Fruit fly (Drosophila melanogaster): ENCODE results near the gene Galphaf.

Gene Galphaf

DNA sequence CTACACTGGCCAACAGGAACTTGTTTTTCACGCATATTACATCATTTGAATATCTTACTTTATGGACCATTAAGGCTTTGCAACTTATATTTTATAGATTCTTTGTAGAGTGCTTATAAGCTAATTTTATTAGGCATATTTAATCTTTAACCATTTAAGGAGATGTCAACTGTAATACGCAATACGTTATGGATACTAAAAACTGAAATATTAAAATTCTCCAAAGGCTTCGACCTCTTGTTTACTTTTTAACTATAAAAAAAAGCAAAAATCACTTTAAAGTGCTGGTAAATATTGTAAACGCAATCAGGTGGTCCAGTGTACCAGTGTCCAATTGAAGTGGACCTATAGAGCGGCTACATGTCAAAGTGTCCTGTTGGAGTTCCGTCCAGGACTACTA lies 10.7 kb downstream of the Galphaf start (continued):
- peak in 1 of 2 experiments; percentile 12 for TF ChIP-seq dpn (GFP tag; optimal IDR thresholded peaks at IDR 0.05)
- peak; percentile 25 for TF ChIP-seq Xbp1 (GFP tag; optimal IDR thresholded peaks at IDR 0.05)
- TF ChIP-seq CG6765 (GFP tag; optimal IDR thresholded peaks at IDR 0.05): peak; percentile 17
- peak; percentile 41 for TF ChIP-seq CG18262 (tag; optimal IDR thresholded peaks at IDR 0.05)
- TF ChIP-seq CG14710 (tag; optimal IDR thresholded peaks at IDR 0.05): peak; percentile 12
- TF ChIP-seq Max (GFP tag; optimal IDR thresholded peaks at IDR 0.05): no peak
- TF ChIP-seq fd96Cb (tag; optimal IDR thresholded peaks at IDR 0.05): peak; percentile 32
- peak; percentile 10 for TF ChIP-seq bab2 (GFP tag; optimal IDR thresholded peaks at IDR 0.05)
- TF ChIP-seq Hr51 (GFP tag; optimal IDR thresholded peaks at IDR 0.05): peak in 1 of 2 experiments; percentile 50
- TF ChIP-seq CG11456 (GFP tag; IDR thresholded peaks at IDR 0.05): no peak
- no peak for TF ChIP-seq CG6683 (GFP tag; optimal IDR thresholded peaks at IDR 0.05)
- peak; percentile 34 for TF ChIP-seq CG1233 (GFP tag; optimal IDR thresholded peaks at IDR 0.05)
- TF ChIP-seq bcd (GFP tag; optimal IDR thresholded peaks at IDR 0.05): peak; percentile 46
- TF ChIP-seq Stat92E (GFP tag; optimal IDR thresholded peaks at IDR 0.05): no peak
- peak; percentile 3 for TF ChIP-seq CG17385 (GFP tag; optimal IDR thresholded peaks at IDR 0.05)
- TF ChIP-seq bsh (GFP tag; optimal IDR thresholded peaks at IDR 0.05): peak in 1 of 2 experiments; percentile 2
- TF ChIP-seq lab (GFP tag; optimal IDR thresholded peaks at IDR 0.05): peak; percentile 48
- no peak for TF ChIP-seq org-1 (GFP tag; optimal IDR thresholded peaks at IDR 0.05)
- peak; percentile 23 for TF ChIP-seq CG13424 (tag; optimal IDR thresholded peaks at IDR 0.05)
- no peak for TF ChIP-seq yki (optimal IDR thresholded peaks at IDR 0.05)
- TF ChIP-seq CG2889 (GFP tag; IDR thresholded peaks at IDR 0.05): peak; percentile 42; the same call in 1 of the 3 replicates
- TF ChIP-seq CG4328 (GFP tag; optimal IDR thresholded peaks at IDR 0.05): no peak
- peak; percentile 43 for TF ChIP-seq CG2712 (tag; optimal IDR thresholded peaks at IDR 0.05)
- no peak for TF ChIP-seq CG14441 (GFP tag; IDR thresholded peaks at IDR 0.05)
- peak; percentile 39 for TF ChIP-seq Hmr (GFP tag; optimal IDR thresholded peaks at IDR 0.05)
- TF ChIP-seq Sox100B (GFP tag; optimal IDR thresholded peaks at IDR 0.05): peak; percentile 47
- TF ChIP-seq Opbp (GFP tag; IDR thresholded peaks at IDR 0.05; ENCODE audit: partially characterized antibody): no peak
- no peak for TF ChIP-seq NC2β (GFP tag; optimal IDR thresholded peaks at IDR 0.05)
- peak; percentile 57 for TF ChIP-seq gem (tag; optimal IDR thresholded peaks at IDR 0.05)
- TF ChIP-seq phol (tag; optimal IDR thresholded peaks at IDR 0.05): peak; percentile 56
- TF ChIP-seq gce (GFP tag; IDR thresholded peaks at IDR 0.05): no peak
- TF ChIP-seq CG7928 (GFP tag; optimal IDR thresholded peaks at IDR 0.05): no peak
- no peak for TF ChIP-seq h (optimal IDR thresholded peaks at IDR 0.05)
- TF ChIP-seq CG8924 (tag; optimal IDR thresholded peaks at IDR 0.05): peak; percentile 35
- peak; percentile 30 for TF ChIP-seq CG10543 (GFP tag; optimal IDR thresholded peaks at IDR 0.05)
- no peak for TF ChIP-seq CG12104 (GFP tag; optimal IDR thresholded peaks at IDR 0.05)
- TF ChIP-seq jing (GFP tag; optimal IDR thresholded peaks at IDR 0.05): peak; percentile 7
- peak in 1 of 2 experiments; percentile 20 for TF ChIP-seq Eip74EF (GFP tag; optimal IDR thresholded peaks at IDR 0.05)
- peak; percentile 83 for TF ChIP-seq sens (GFP tag)
- TF ChIP-seq hth (optimal IDR thresholded peaks at IDR 0.05): no peak
- 0 out of 2 replicates have a peak, but pooled peaks have one; percentile 29 for TF ChIP-seq CG31441 (GFP tag; IDR thresholded peaks at IDR 0.05)
- no peak for TF ChIP-seq Ets65A (GFP tag)
- no peak for TF ChIP-seq Camta (GFP tag; optimal IDR thresholded peaks at IDR 0.05)
- TF ChIP-seq CG2120 (GFP tag; optimal IDR thresholded peaks at IDR 0.05): peak; percentile 48
- TF ChIP-seq CG15514 (GFP tag; optimal IDR thresholded peaks at IDR 0.05): peak; percentile 28
- TF ChIP-seq CG12659 (GFP tag; optimal IDR thresholded peaks at IDR 0.05): peak; percentile 15
- TF ChIP-seq lola (GFP tag; optimal IDR thresholded peaks at IDR 0.05): peak in 1 of 3 experiments; percentile 6
- no peak for TF ChIP-seq CG5245 (GFP tag; optimal IDR thresholded peaks at IDR 0.05)
- TF ChIP-seq dm (GFP tag; optimal IDR thresholded peaks at IDR 0.05): no peak
- TF ChIP-seq grau (tag; optimal IDR thresholded peaks at IDR 0.05): peak; percentile 50

All from whole organism, embryonic.